Worm (Caenorhabditis elegans): ENCODE data around the gene F40A3.2.

Gene F40A3.2

DNA sequence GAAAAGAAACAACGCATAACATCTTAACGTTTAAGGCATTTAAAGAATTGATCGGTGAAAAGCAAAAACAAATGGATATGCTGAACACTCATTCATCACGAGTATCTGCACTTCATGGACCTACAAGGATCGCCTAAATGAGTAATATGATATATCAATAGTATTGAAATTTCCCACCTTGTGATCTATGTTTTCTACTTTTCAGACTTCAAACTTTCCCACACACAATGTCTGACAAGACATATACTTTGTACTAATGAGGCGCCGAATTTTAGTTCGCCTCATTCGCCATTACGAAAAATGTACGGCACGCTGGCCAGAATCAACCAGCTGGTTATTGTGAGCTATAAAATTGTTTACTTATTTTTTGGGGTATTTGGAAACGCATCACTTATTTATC lies 48.1 kb downstream of the F40A3.2 start, which contains the start of gene srsx-6:
TSS of gene srsx-6 (plus strand) at position 301 of the 400 bp plus-strand sequence.
- TF ChIP-seq egl-44 (GFP tag; IDR thresholded peaks at IDR 0.05), result no peak
- no peak for TF ChIP-seq egl-18 (GFP tag; IDR thresholded peaks at IDR 0.05)
- TF ChIP-seq lin-54 (GFP tag; optimal IDR thresholded peaks at IDR 0.05), result no peak
- no peak for TF ChIP-seq ztf-26 (tag; optimal IDR thresholded peaks at IDR 0.05)
- TF ChIP-seq F57C9.4 (tag; optimal IDR thresholded peaks at IDR 0.05), result no peak
- TF ChIP-seq egrh-3 (GFP tag; IDR thresholded peaks at IDR 0.05), result no peak
- TF ChIP-seq ztf-6 (GFP tag; IDR thresholded peaks at IDR 0.05), result no peak
- no peak for TF ChIP-seq madf-6 (GFP tag; IDR thresholded peaks at IDR 0.05)
- no peak for TF ChIP-seq nhr-80 (tag; optimal IDR thresholded peaks at IDR 0.05)
- TF ChIP-seq ztf-22 (GFP tag; optimal IDR thresholded peaks at IDR 0.05), result no peak
- no peak for TF ChIP-seq hlh-26 (GFP tag; conservative IDR thresholded peaks at IDR 0.05)
- no peak for TF ChIP-seq lsl-1 (GFP tag; optimal IDR thresholded peaks at IDR 0.05)
- TF ChIP-seq F23B12.7 (tag; optimal IDR thresholded peaks at IDR 0.05; ENCODE audit: insufficient read depth), result no peak
- no peak for TF ChIP-seq gei-17 (GFP tag; optimal IDR thresholded peaks at IDR 0.05)

DNA sequence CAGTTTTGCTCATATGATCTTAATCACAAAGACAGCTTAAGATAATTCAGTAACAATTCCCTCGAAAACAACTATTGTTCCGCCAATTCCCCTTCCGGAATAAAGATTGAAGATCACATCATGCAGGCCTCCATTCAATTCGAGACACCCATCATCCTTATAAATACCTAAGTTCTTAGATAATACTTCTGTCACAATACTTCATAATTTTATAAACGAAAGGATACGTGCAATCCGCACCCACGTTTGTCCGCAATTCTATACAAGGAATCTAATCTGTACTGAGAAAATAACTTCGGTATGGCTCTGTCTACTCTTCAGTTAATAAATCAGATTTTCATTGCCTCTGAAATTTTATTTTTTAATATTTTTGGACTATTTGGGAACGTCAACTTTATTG lies 49.9 kb downstream of the F40A3.2 start, which contains the start of gene srsx-5:
TSS of gene srsx-5 (plus strand) at position 301 of the 400 bp plus-strand sequence.
- TF ChIP-seq nhr-90 (tag; optimal IDR thresholded peaks at IDR 0.05), result no peak
- no peak for TF ChIP-seq B0035.1 (tag; optimal IDR thresholded peaks at IDR 0.05)
- TF ChIP-seq ceh-58 (GFP tag; IDR thresholded peaks at IDR 0.05), result no peak
- no peak for TF ChIP-seq aptf-3 (GFP tag; IDR thresholded peaks at IDR 0.05)

All from whole organism, young adult.